Worm (Caenorhabditis elegans) whole organism, midembryonic: Measurements from ENCODE around the gene K08E5.6.

Experiments used
- T22C8.4 ChIP-seq: fragments of 200-800 bp; sonication (Bioruptor generic); IDR thresholded peaks from 2 replicates; pipeline ENCODE4 v1.3.6; 2022; ENCODE audit warnings: missing genetic modification characterization, missing compliant biosample characterization
- cog-1 ChIP-seq: sonication (generic microtip); optimal IDR thresholded peaks from 2 replicates; lab custom pipeline; 2016; ENCODE audit warnings: missing genetic modification characterization, missing compliant biosample characterization
- flt-1 ChIP-seq: fragments of 200-800 bp; sonication (Bioruptor generic); IDR thresholded peaks from 2 replicates; pipeline ENCODE4 v1.3.6; 2022; ENCODE audit warnings: missing genetic modification characterization, missing compliant biosample characterization
- klf-2 ChIP-seq: fragments of 200-800 bp; sonication (Bioruptor generic); conservative IDR thresholded peaks from 2 replicates; pipeline ENCODE4 v1.3.6; 2022; ENCODE audit warnings: missing genetic modification reagents, missing genetic modification characterization, missing compliant biosample characterization
- med-1 ChIP-seq: sonication (generic microtip); optimal IDR thresholded peaks from 2 replicates; lab custom pipeline; 2017; ENCODE audit warnings: missing genetic modification characterization, mild to moderate bottlenecking, missing compliant biosample characterization, antibody characterized with exemption, missing genetic modification reagents; ENCODE audit not compliant: insufficient read depth
- ref-1 ChIP-seq: fragments of 200-800 bp; sonication (Bioruptor generic); conservative IDR thresholded peaks from 2 replicates; pipeline ENCODE4 v1.3.6; 2022; ENCODE audit warnings: missing genetic modification reagents, missing genetic modification characterization, missing compliant biosample characterization
- tab-1 ChIP-seq: fragments of 200-800 bp; sonication (Bioruptor generic); IDR thresholded peaks from 2 replicates; pipeline ENCODE4 v1.3.6; 2022; ENCODE audit warnings: missing genetic modification characterization, missing compliant biosample characterization
- ztf-23 ChIP-seq: fragments of 200-800 bp; sonication (Bioruptor generic); IDR thresholded peaks from 2 replicates; pipeline ENCODE4 v1.3.6; 2022; ENCODE audit warnings: missing genetic modification reagents, missing genetic modification characterization, missing compliant biosample characterization
- ztf-29 ChIP-seq: fragments of 200-800 bp; sonication (Bioruptor generic); IDR thresholded peaks from 2 replicates; pipeline ENCODE4 v1.3.6; 2022; ENCODE audit warnings: missing genetic modification reagents, missing genetic modification characterization, missing compliant biosample characterization

The K08E5.6 gene

ce11 chrIII:10146701-10147100 is 5.9 kb downstream of the K08E5.6 start, which contains the start of gene K08E5.1:
K08E5.1 (minus strand) TSS chrIII:10146801.
- no peak for TF ChIP-seq ref-1 (GFP tag; lab: Robert Waterston, UW)
- TF ChIP-seq tab-1, result no peak
- no peak for TF ChIP-seq ztf-23 (GFP tag; lab: Robert Waterston, UW)
- TF ChIP-seq ztf-29 (GFP tag; lab: Robert Waterston, UW), result no peak
- no peak for TF ChIP-seq klf-2 (GFP tag; lab: Robert Waterston, UW)
- no peak for TF ChIP-seq med-1

ce11 chrIII:10149910-10150309 is 9.1 kb downstream of the K08E5.6 start:
- TF ChIP-seq cog-1, result no peak
- no peak for TF ChIP-seq ref-1 (GFP tag; lab: Robert Waterston, UW)
- TF ChIP-seq tab-1, result no peak
- TF ChIP-seq T22C8.4 (GFP tag; lab: Robert Waterston, UW), result no peak
- no peak for TF ChIP-seq flt-1
- TF ChIP-seq med-1, result no peak
- no peak for TF ChIP-seq klf-2 (GFP tag; lab: Robert Waterston, UW)
- TF ChIP-seq ztf-23 (GFP tag; lab: Robert Waterston, UW), result no peak
- TF ChIP-seq ztf-29 (GFP tag; lab: Robert Waterston, UW), result no peak

- TF ChIP-seq T22C8.4 (GFP tag; lab: Robert Waterston, UW) (no peak), ztf-23 (GFP tag; lab: Robert Waterston, UW) (no peak), med-1 (no peak), cog-1 (no peak), klf-2 (GFP tag; lab: Robert Waterston, UW) (no peak), tab-1 (no peak), flt-1 (no peak), ref-1 (GFP tag; lab: Robert Waterston, UW) (no peak), ztf-29 (GFP tag; lab: Robert Waterston, UW) (no peak)
These were observed 9.9 kb downstream of the K08E5.6 start for ce11 chrIII:10150710-10151109.

- TF ChIP-seq ztf-23 (GFP tag; lab: Robert Waterston, UW) (0 out of 2 replicates have a peak, but pooled peaks have one; percentile 47), ztf-29 (GFP tag; lab: Robert Waterston, UW) (no peak)
These were observed 10.9 kb downstream of the K08E5.6 start for ce11 chrIII:10151719-10152118.

ce11 chrIII:10152495-10152894 is 11.7 kb downstream of the K08E5.6 start, which contains the start of gene nac-3:
nac-3 (plus strand) TSS chrIII:10152795.
- TF ChIP-seq flt-1, result no peak
- TF ChIP-seq cog-1, result no peak
- no peak for TF ChIP-seq ztf-23 (GFP tag; lab: Robert Waterston, UW)
- TF ChIP-seq ref-1 (GFP tag; lab: Robert Waterston, UW), result no peak
- no peak for TF ChIP-seq T22C8.4 (GFP tag; lab: Robert Waterston, UW)
- TF ChIP-seq tab-1, result no peak
- TF ChIP-seq ztf-29 (GFP tag; lab: Robert Waterston, UW), result no peak
- TF ChIP-seq klf-2 (GFP tag; lab: Robert Waterston, UW), result no peak
- TF ChIP-seq med-1, result no peak

ce11 chrIII:10153003-10153402 is 12.2 kb downstream of the K08E5.6 start:
- TF ChIP-seq ztf-29 (GFP tag; lab: Robert Waterston, UW) (no peak), tab-1 (no peak), T22C8.4 (GFP tag; lab: Robert Waterston, UW) (no peak), med-1 (no peak), ztf-23 (GFP tag; lab: Robert Waterston, UW) (no peak), flt-1 (no peak), cog-1 (no peak), klf-2 (GFP tag; lab: Robert Waterston, UW) (no peak), ref-1 (GFP tag; lab: Robert Waterston, UW) (no peak)

ce11 chrIII:10154993-10155392 is 14.2 kb downstream of the K08E5.6 start:
- TF ChIP-seq klf-2 (GFP tag; lab: Robert Waterston, UW) (no peak), med-1 (no peak), ref-1 (GFP tag; lab: Robert Waterston, UW) (no peak), cog-1 (no peak), ztf-29 (GFP tag; lab: Robert Waterston, UW) (no peak), ztf-23 (GFP tag; lab: Robert Waterston, UW) (no peak)

- TF ChIP-seq tab-1, result no peak
- TF ChIP-seq klf-2 (GFP tag; lab: Robert Waterston, UW), result no peak
- TF ChIP-seq flt-1, result no peak
- TF ChIP-seq ref-1 (GFP tag; lab: Robert Waterston, UW), result no peak
- no peak for TF ChIP-seq ztf-23 (GFP tag; lab: Robert Waterston, UW)
- no peak for TF ChIP-seq cog-1
- TF ChIP-seq med-1, result no peak
- TF ChIP-seq ztf-29 (GFP tag; lab: Robert Waterston, UW), result no peak
- TF ChIP-seq T22C8.4 (GFP tag; lab: Robert Waterston, UW), result no peak
These were observed 15.4 kb downstream of the K08E5.6 start for ce11 chrIII:10156269-10156668.

ce11 chrIII:10160385-10160784 is 19.6 kb downstream of the K08E5.6 start, which contains the start of the genes K08E5.5 and mua-3:
K08E5.5 (minus strand) TSS chrIII:10160485.
mua-3 (plus strand) TSS chrIII:10160697.
- no peak for TF ChIP-seq cog-1
- TF ChIP-seq flt-1, result no peak
- no peak for TF ChIP-seq klf-2 (GFP tag; lab: Robert Waterston, UW)
- TF ChIP-seq tab-1, result no peak
- no peak for TF ChIP-seq med-1
- no peak for TF ChIP-seq ztf-29 (GFP tag; lab: Robert Waterston, UW)
- no peak for TF ChIP-seq ztf-23 (GFP tag; lab: Robert Waterston, UW)
- TF ChIP-seq T22C8.4 (GFP tag; lab: Robert Waterston, UW), result no peak

ce11 chrIII:10170265-10170664 is 29.4 kb downstream of the K08E5.6 start:
- TF ChIP-seq ztf-29 (GFP tag; lab: Robert Waterston, UW), result no peak
- no peak for TF ChIP-seq T22C8.4 (GFP tag; lab: Robert Waterston, UW)
- no peak for TF ChIP-seq ztf-23 (GFP tag; lab: Robert Waterston, UW)
- TF ChIP-seq med-1, result no peak
- no peak for TF ChIP-seq cog-1
- no peak for TF ChIP-seq klf-2 (GFP tag; lab: Robert Waterston, UW)
- TF ChIP-seq flt-1, result no peak
- TF ChIP-seq tab-1, result no peak
- no peak for TF ChIP-seq ref-1 (GFP tag; lab: Robert Waterston, UW)
